Fruit fly (Drosophila melanogaster): Measurements from ENCODE around the gene CG32110.

The CG32110 gene

DNA sequence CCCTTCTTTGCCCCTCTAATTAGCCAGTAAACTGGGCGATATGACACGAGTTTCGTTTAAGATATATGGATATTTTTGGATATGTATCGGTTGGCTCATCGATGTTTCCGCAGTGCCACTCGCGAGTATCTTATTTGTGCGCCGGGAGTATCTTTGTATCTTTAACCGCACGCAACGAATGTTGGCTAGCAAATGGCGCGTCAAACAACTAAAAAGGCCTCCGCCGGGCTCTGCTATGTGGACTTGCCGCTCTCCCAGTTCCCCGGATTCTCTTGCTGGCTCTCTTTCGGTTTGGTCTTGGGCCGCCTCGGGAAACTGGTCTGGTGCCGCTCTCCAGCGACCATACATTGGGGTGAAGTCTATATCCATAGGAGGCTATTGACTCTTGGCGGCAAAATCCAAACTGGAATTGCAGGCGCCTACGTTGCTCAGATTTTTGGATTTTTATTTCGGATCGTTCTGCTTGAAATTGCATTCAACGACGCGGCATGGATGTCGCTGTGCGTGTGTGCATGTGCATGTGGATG, 23.9 kb downstream of the CG32110 start (continued):
- TF ChIP-seq CG17612 (GFP tag; IDR thresholded peaks at IDR 0.05) (no peak), CG5180 (GFP tag; optimal IDR thresholded peaks at IDR 0.05) (peak; percentile 89), ewg (GFP tag; optimal IDR thresholded peaks at IDR 0.05) (peak; percentile 59), z (GFP tag; IDR thresholded peaks at IDR 0.05) (no peak), corto (GFP tag; optimal IDR thresholded peaks at IDR 0.05) (peak; percentile 48), Atf6 (GFP tag; IDR thresholded peaks at IDR 0.05) (peak; percentile 16; the same call in 1 of the 2 replicates), CG1603 (tag; optimal IDR thresholded peaks at IDR 0.05) (no peak), CG10147 (GFP tag; optimal IDR thresholded peaks at IDR 0.05) (peak; percentile 10), so (GFP tag; IDR thresholded peaks at IDR 0.05) (peak; percentile 46; the same call in 1 of the 3 replicates), CG2199 (GFP tag; IDR thresholded peaks at IDR 0.05) (peak; percentile 72; the same call in 2 of the 3 replicates), Fer1 (GFP tag; optimal IDR thresholded peaks at IDR 0.05) (peak; percentile 45), bsh (GFP tag; optimal IDR thresholded peaks at IDR 0.05) (peak in 1 of 2 experiments; percentile 29), CG13424 (tag; optimal IDR thresholded peaks at IDR 0.05) (no peak), sug (tag; optimal IDR thresholded peaks at IDR 0.05) (peak; percentile 12), chif (GFP tag; optimal IDR thresholded peaks at IDR 0.05) (no peak), Mes4 (GFP tag; optimal IDR thresholded peaks at IDR 0.05) (no peak), Hr51 (GFP tag; optimal IDR thresholded peaks at IDR 0.05) (no peak), CG10543 (GFP tag; optimal IDR thresholded peaks at IDR 0.05) (peak; percentile 48), E2f2 (GFP tag; IDR thresholded peaks at IDR 0.05) (peak; percentile 48; the same call in 1 of the 2 replicates), scrt (GFP tag; optimal IDR thresholded peaks at IDR 0.05) (peak; percentile 69), CG4404 (GFP tag; IDR thresholded peaks at IDR 0.05) (no peak), HLH4C (GFP tag; IDR thresholded peaks at IDR 0.05; ENCODE audit: partially characterized antibody) (0 out of 3 replicates have a peak, but pooled peaks have one; percentile 36), mirr (GFP tag; optimal IDR thresholded peaks at IDR 0.05) (peak; percentile 20), CG15011 (GFP tag; optimal IDR thresholded peaks at IDR 0.05) (no peak), twi (tag; optimal IDR thresholded peaks at IDR 0.05) (no peak), ERR (GFP tag; optimal IDR thresholded peaks at IDR 0.05) (peak; percentile 8), zen2 (GFP tag; IDR thresholded peaks at IDR 0.05; ENCODE audit: partially characterized antibody) (0 out of 3 replicates have a peak, but pooled peaks have one; percentile 43), CG34376 (GFP tag; optimal IDR thresholded peaks at IDR 0.05) (peak; percentile 41), slbo (GFP tag; IDR thresholded peaks at IDR 0.05) (0 out of 2 replicates have a peak, but pooled peaks have one; percentile 3), Spps (tag; optimal IDR thresholded peaks at IDR 0.05) (no peak), Ravus (GFP tag; IDR thresholded peaks at IDR 0.05) (no peak), Nf-YC (tag; optimal IDR thresholded peaks at IDR 0.05) (peak; percentile 49), D19B (GFP tag; optimal IDR thresholded peaks at IDR 0.05) (no peak), dmrt99B (tag; optimal IDR thresholded peaks at IDR 0.05) (no peak), sd (tag; optimal IDR thresholded peaks at IDR 0.05) (peak; percentile 69), Nf-YA (GFP tag; IDR thresholded peaks at IDR 0.05) (0 out of 2 replicates have a peak, but pooled peaks have one; percentile 28), Dp (GFP tag; optimal IDR thresholded peaks at IDR 0.05) (no peak), sna (GFP tag; IDR thresholded peaks at IDR 0.05; ENCODE audit: partially characterized antibody) (0 out of 2 replicates have a peak, but pooled peaks have one; percentile 40), CG12769 (tag; optimal IDR thresholded peaks at IDR 0.05) (peak; percentile 83), CG13296 (GFP tag; optimal IDR thresholded peaks at IDR 0.05) (peak; percentile 35), kni (GFP tag; optimal IDR thresholded peaks at IDR 0.05) (peak; percentile 75), CG32767 (GFP tag; IDR thresholded peaks at IDR 0.05) (0 out of 2 replicates have a peak, but pooled peaks have one; percentile 16), CG8765 (GFP tag; IDR thresholded peaks at IDR 0.05) (no peak), Opbp (GFP tag; IDR thresholded peaks at IDR 0.05; ENCODE audit: partially characterized antibody) (no peak), Nf-YB (GFP tag; optimal IDR thresholded peaks at IDR 0.05) (no peak), CG17385 (GFP tag; optimal IDR thresholded peaks at IDR 0.05) (peak; percentile 12), gsb (GFP tag; IDR thresholded peaks at IDR 0.05) (0 out of 2 replicates have a peak, but pooled peaks have one; percentile 26), CG34224 (GFP tag; IDR thresholded peaks at IDR 0.05; ENCODE audit: partially characterized antibody) (0 out of 3 replicates have a peak, but pooled peaks have one; percentile 30)

Measured in whole organism, embryonic.